Fruit fly (Drosophila melanogaster) whole organism, embryonic: Measurements from ENCODE around the gene CG17068.

Source experiments
- Blimp-1 ChIP-seq: fragments of 200-800 bp; sonication (Bioruptor generic); optimal IDR thresholded peaks from 3 replicates; lab custom pipeline; 2018; ENCODE audit warnings: missing biosample characterization, missing genetic modification characterization, mild to moderate bottlenecking, moderate library complexity, missing genetic modification reagents
- CG10366 ChIP-seq: fragments of 200-800 bp; sonication (Bioruptor generic); IDR thresholded peaks from 2 replicates; pipeline ENCODE4 v1.3.6; 2022; ENCODE audit warnings: missing biosample characterization, missing genetic modification characterization
- CG10979 ChIP-seq: fragments of 200-800 bp; sonication (Bioruptor generic); optimal IDR thresholded peaks from 2 replicates; lab custom pipeline; 2018; ENCODE audit warnings: missing biosample characterization, mild to moderate bottlenecking, missing genetic modification characterization, moderate library complexity
- CG11456 ChIP-seq: fragments of 200-800 bp; sonication (Bioruptor generic); IDR thresholded peaks from 3 replicates; pipeline ENCODE4 v1.3.6; 2022; ENCODE audit warnings: missing biosample characterization, missing genetic modification characterization
- CG11560 ChIP-seq: fragments of 200-800 bp; sonication (Bioruptor generic); IDR thresholded peaks from 3 replicates; pipeline ENCODE4 v1.3.6; 2022; ENCODE audit warnings: missing biosample characterization, missing genetic modification characterization
- CG13424 ChIP-seq: fragments of 200-800 bp; sonication (Bioruptor generic); optimal IDR thresholded peaks from 2 replicates; lab custom pipeline; 2019; ENCODE audit warnings: missing biosample characterization, mild to moderate bottlenecking, missing genetic modification characterization, moderate library complexity
- CG14441 ChIP-seq: fragments of 200-800 bp; sonication (Bioruptor generic); IDR thresholded peaks from 2 replicates; pipeline ENCODE4 v1.3.6; 2022; ENCODE audit warnings: missing biosample characterization, missing genetic modification characterization
- CG14667 ChIP-seq: fragments of 200-800 bp; sonication (Bioruptor generic); IDR thresholded peaks from 2 replicates; pipeline ENCODE4 v1.3.6; 2022; ENCODE audit warnings: missing biosample characterization, missing genetic modification characterization
- CG1603 ChIP-seq: fragments of 200-800 bp; sonication (Bioruptor generic); optimal IDR thresholded peaks from 2 replicates; lab custom pipeline; 2019; ENCODE audit warnings: missing biosample characterization, mild to moderate bottlenecking, missing genetic modification characterization, moderate library complexity
- CG17328 ChIP-seq: fragments of 200-800 bp; sonication (Bioruptor generic); IDR thresholded peaks from 2 replicates; pipeline ENCODE4 v1.3.6; 2022; ENCODE audit warnings: missing biosample characterization, missing genetic modification characterization
- CG17829 ChIP-seq: fragments of 200-800 bp; optimal IDR thresholded peaks from 2 replicates; lab custom pipeline; 2019; ENCODE audit warnings: missing biosample characterization, mild to moderate bottlenecking, missing genetic modification characterization, moderate library complexity
- CG2712 ChIP-seq: fragments of 200-800 bp; optimal IDR thresholded peaks from 3 replicates; lab custom pipeline; 2019; ENCODE audit warnings: missing biosample characterization, mild to moderate bottlenecking, missing genetic modification characterization, moderate library complexity
- CG3838 ChIP-seq: fragments of 200-800 bp; sonication (Bioruptor generic); optimal IDR thresholded peaks from 3 replicates; lab custom pipeline; 2016; ENCODE audit warnings: missing biosample characterization, missing genetic modification characterization
- CG4404 ChIP-seq: fragments of 200-800 bp; sonication (Bioruptor generic); IDR thresholded peaks from 2 replicates; pipeline ENCODE4 v1.3.6; 2022; ENCODE audit warnings: missing biosample characterization, missing genetic modification characterization
- CG8765 ChIP-seq: fragments of 200-800 bp; sonication (Bioruptor generic); IDR thresholded peaks from 2 replicates; pipeline ENCODE4 v1.3.6; 2022; ENCODE audit warnings: missing biosample characterization, missing genetic modification characterization
- CG9797 ChIP-seq: fragments of 200-800 bp; sonication (Bioruptor generic); optimal IDR thresholded peaks from 3 replicates; lab custom pipeline; 2018; ENCODE audit warnings: missing biosample characterization, mild to moderate bottlenecking, missing genetic modification characterization
- Drgx ChIP-seq: fragments of 200-800 bp; sonication (Bioruptor generic); IDR thresholded peaks from 2 replicates; pipeline ENCODE4 v1.3.6; 2022; ENCODE audit warnings: missing biosample characterization, missing genetic modification characterization
- Ets65A ChIP-seq: fragments of 200-800 bp; sonication (Bioruptor generic); peaks from one replicate; lab custom pipeline; 2016; ENCODE audit warnings: missing biosample characterization, missing genetic modification characterization
- Gug ChIP-seq: fragments of 200-800 bp; sonication (Bioruptor generic); IDR thresholded peaks from 4 replicates; pipeline ENCODE4 v1.3.6; 2022; ENCODE audit warnings: missing biosample characterization, missing genetic modification characterization
- Ptx1 ChIP-seq: fragments of 200-800 bp; sonication (Bioruptor generic); IDR thresholded peaks from 2 replicates; pipeline ENCODE4 v1.3.6; 2022; ENCODE audit warnings: missing biosample characterization, missing genetic modification characterization
- Rfx ChIP-seq: fragments of 200-800 bp; sonication (Bioruptor generic); IDR thresholded peaks from 2 replicates; pipeline ENCODE4 v1.3.6; 2022; ENCODE audit warnings: missing biosample characterization, missing genetic modification characterization
- Stat92E ChIP-seq, 3 experiments: fragments of >200 bp in 2 of 3; fragments of 200-800 bp in 1 of 3; sonication (Bioruptor generic) in 1 of 3; optimal IDR thresholded peaks; 2 replicates each; lab custom pipeline; 2017 to 2019; ENCODE audit warnings: missing biosample characterization in 3 of 3, missing genetic modification characterization in 3 of 3, mild to moderate bottlenecking in 1 of 3, moderate library complexity in 1 of 3
- ci ChIP-seq: fragments of 200-800 bp; sonication (Bioruptor generic); IDR thresholded peaks from 3 replicates; pipeline ENCODE4 v1.3.6; 2022; ENCODE audit warnings: missing biosample characterization, missing genetic modification characterization
- dan ChIP-seq: fragments of 200-800 bp; sonication (Bioruptor generic); IDR thresholded peaks from 2 replicates; pipeline ENCODE4 v1.3.6; 2022; ENCODE audit warnings: missing biosample characterization, missing genetic modification characterization
- dmrt11E ChIP-seq: fragments of 200-800 bp; sonication (Bioruptor generic); optimal IDR thresholded peaks from 3 replicates; lab custom pipeline; 2018; ENCODE audit warnings: missing biosample characterization, mild to moderate bottlenecking, missing genetic modification characterization, moderate library complexity
- dysf ChIP-seq: fragments of 200-800 bp; sonication (Bioruptor generic); IDR thresholded peaks from 3 replicates; pipeline ENCODE4 v1.3.6; 2022; ENCODE audit warnings: missing biosample characterization, missing genetic modification characterization
- grau ChIP-seq: fragments of 200-800 bp; optimal IDR thresholded peaks from 3 replicates; lab custom pipeline; 2019; ENCODE audit warnings: missing biosample characterization, mild to moderate bottlenecking, missing genetic modification characterization, moderate library complexity
- gsb ChIP-seq: fragments of 200-800 bp; sonication (Bioruptor generic); IDR thresholded peaks from 2 replicates; pipeline ENCODE4 v1.3.6; 2022; ENCODE audit warnings: missing biosample characterization, missing genetic modification characterization
- ham ChIP-seq: fragments of 200-800 bp; sonication (Bioruptor generic); IDR thresholded peaks from 2 replicates; pipeline ENCODE4 v1.3.6; 2022; ENCODE audit warnings: missing biosample characterization, missing genetic modification characterization
- ken ChIP-seq: fragments of 200-800 bp; sonication (Bioruptor generic); IDR thresholded peaks from 3 replicates; pipeline ENCODE4 v1.3.6; 2022; ENCODE audit warnings: missing biosample characterization, missing genetic modification characterization
- lilli ChIP-seq: fragments of 200-800 bp; sonication (Bioruptor generic); optimal IDR thresholded peaks from 3 replicates; lab custom pipeline; 2016; ENCODE audit warnings: missing biosample characterization, missing genetic modification characterization
- lmd ChIP-seq: fragments of 200-800 bp; sonication (Bioruptor generic); IDR thresholded peaks from 2 replicates; pipeline ENCODE4 v1.3.6; 2022; ENCODE audit warnings: missing biosample characterization, missing genetic modification characterization
- pan ChIP-seq, 4 experiments: fragments of >200 bp in 3 of 4; fragments of 200-800 bp in 1 of 4; sonication (Bioruptor generic) in 1 of 4; optimal IDR thresholded peaks in 3 of 4; IDR thresholded peaks in 1 of 4; 2 replicates each; pipeline versions ENCODE4 v1.3.6 to Lab custom; 2017 to 2022; ENCODE audit warnings: missing biosample characterization in 2 of 4, missing genetic modification characterization in 2 of 4, mixed read lengths in 1 of 4
- prd ChIP-seq, 3 experiments: fragments of >200 bp in 2 of 3; fragments of 200-800 bp in 1 of 3; sonication (Bioruptor generic) in 1 of 3; optimal IDR thresholded peaks in 2 of 3; IDR thresholded peaks in 1 of 3; 2 replicates in 2 of 3; 3 replicates in 1 of 3; pipeline versions ENCODE4 v1.3.6 to Lab custom; 2017 to 2022; ENCODE audit warnings: missing biosample characterization in 1 of 3, missing genetic modification characterization in 1 of 3
- row ChIP-seq: fragments of 200-800 bp; sonication (Bioruptor generic); IDR thresholded peaks from 3 replicates; pipeline ENCODE4 v1.3.6; 2022; ENCODE audit warnings: missing biosample characterization, missing genetic modification characterization
- sens ChIP-seq: fragments of 200-800 bp; sonication (Bioruptor generic); peaks from one replicate; lab custom pipeline; 2016; ENCODE audit warnings: missing biosample characterization, missing genetic modification characterization
- sob ChIP-seq: fragments of 200-800 bp; sonication (Bioruptor generic); IDR thresholded peaks from 2 replicates; pipeline ENCODE4 v1.3.6; 2022; ENCODE audit warnings: missing biosample characterization, missing genetic modification characterization
- sqz ChIP-seq: fragments of 200-800 bp; sonication (Bioruptor generic); optimal IDR thresholded peaks from 3 replicates; lab custom pipeline; 2018; ENCODE audit warnings: missing biosample characterization, mild to moderate bottlenecking, missing genetic modification characterization
- ttk ChIP-seq: fragments of 200-800 bp; sonication (Bioruptor generic); IDR thresholded peaks from 2 replicates; pipeline ENCODE4 v2.1.2; 2022; ENCODE audit warnings: missing biosample characterization, missing genetic modification characterization
- zfh1 ChIP-seq: fragments of 200-800 bp; sonication (Bioruptor generic); IDR thresholded peaks from 3 replicates; pipeline ENCODE4 v1.3.6; 2022; ENCODE audit warnings: missing biosample characterization, missing genetic modification characterization

CG17068 gene

dm6 chrX:20247710-20248109, 3.2 kb downstream of the CG17068 start:
- TF ChIP-seq ham (GFP tag; lab: Robert Waterston, UW) (no peak), CG11560 (tag; lab: Robert Waterston, UW) (0 out of 3 replicates have a peak, but pooled peaks have one; percentile 22), Ets65A (GFP tag; lab: Kevin White, UChicago) (peak; percentile 66), sqz (no peak), prd (optimal IDR thresholded peaks at IDR 0.05; lab: Kevin White, UChicago) (no peak), prd (GFP tag; IDR thresholded peaks at IDR 0.05; lab: Robert Waterston, UW) (peak; percentile 83; the same call in 2 of the 3 replicates), CG3838 (no peak), CG9797 (GFP tag; lab: Kevin White, UChicago) (no peak), ci (GFP tag; lab: Robert Waterston, UW) (peak; percentile 59; the same call in 1 of the 3 replicates), Rfx (GFP tag; lab: Robert Waterston, UW) (peak; percentile 19; the same call in 1 of the 2 replicates), CG13424 (no peak), CG10366 (peak; percentile 21; the same call in 1 of the 2 replicates), pan (optimal IDR thresholded peaks at IDR 0.05; lab: Kevin White, UChicago) (no peak), pan (GFP tag; optimal IDR thresholded peaks at IDR 0.05 in 1 of 2, IDR thresholded peaks at IDR 0.05 in 1 of 2) (peak in 1 of 2 experiments; percentile 12), dan (peak; percentile 53; the same call in 1 of the 2 replicates), lilli (GFP tag; lab: Kevin White, UChicago) (no peak), CG17829 (peak; percentile 19), zfh1 (GFP tag; lab: Robert Waterston, UW) (0 out of 3 replicates have a peak, but pooled peaks have one; percentile 35), sob (GFP tag; lab: Robert Waterston, UW) (0 out of 2 replicates have a peak, but pooled peaks have one; percentile 12), CG8765 (GFP tag; lab: Robert Waterston, UW) (peak; percentile 66; the same call in 1 of the 2 replicates), gsb (GFP tag; lab: Robert Waterston, UW) (no peak), CG11456 (GFP tag; lab: Robert Waterston, UW) (0 out of 3 replicates have a peak, but pooled peaks have one; percentile 12), CG4404 (GFP tag; lab: Robert Waterston, UW) (peak; percentile 76), CG14441 (GFP tag; lab: Robert Waterston, UW) (peak; percentile 52; the same call in 1 of the 2 replicates), CG1603 (tag; lab: Kevin White, UChicago) (peak; percentile 26), ken (GFP tag; lab: Robert Waterston, UW) (0 out of 3 replicates have a peak, but pooled peaks have one; percentile 24), dysf (peak; percentile 39; the same call in 2 of the 3 replicates), row (peak; percentile 45; the same call in 2 of the 3 replicates), CG14667 (GFP tag; lab: Robert Waterston, UW) (peak; percentile 30; the same call in 1 of the 2 replicates), Gug (GFP tag; lab: Robert Waterston, UW) (peak; percentile 47; the same call in 1 of the 4 replicates), Drgx (GFP tag; lab: Robert Waterston, UW) (peak; percentile 36; the same call in 1 of the 2 replicates), Blimp-1 (no peak), lmd (GFP tag; lab: Robert Waterston, UW) (peak; percentile 30; the same call in 1 of the 2 replicates), CG10979 (no peak), Ptx1 (GFP tag; lab: Robert Waterston, UW) (peak; percentile 48), dmrt11E (tag; lab: Kevin White, UChicago) (peak; percentile 31), Stat92E (GFP tag; optimal IDR thresholded peaks at IDR 0.05; lab: Kevin White, UChicago) (no peak), ttk (GFP tag; lab: Robert Waterston, UW) (peak; percentile 36; the same call in 1 of the 2 replicates), grau (tag; lab: Kevin White, UChicago) (peak; percentile 69), CG2712 (tag; lab: Kevin White, UChicago) (peak; percentile 12), sens (GFP tag; lab: Kevin White, UChicago) (peak; percentile 52), CG17328 (GFP tag; lab: Robert Waterston, UW) (0 out of 2 replicates have a peak, but pooled peaks have one; percentile 9)
